Fruit fly (Drosophila melanogaster) whole organism, embryonic: ENCODE results near the gene Eip93F.

Experiments used
- CG17612 ChIP-seq: fragments of 200-800 bp; sonication (Bioruptor generic); IDR thresholded peaks from 2 replicates; pipeline ENCODE4 v1.3.6; 2022; ENCODE audit warnings: missing biosample characterization, missing genetic modification characterization
- Ets97D ChIP-seq: fragments of 200-800 bp; sonication (Bioruptor generic); optimal IDR thresholded peaks from 3 replicates; lab custom pipeline; 2016; ENCODE audit warnings: missing biosample characterization, missing genetic modification characterization
- Gsc ChIP-seq: fragments of 200-800 bp; sonication (Bioruptor generic); IDR thresholded peaks from 2 replicates; pipeline ENCODE4 v1.3.6; 2022; ENCODE audit warnings: missing biosample characterization, missing genetic modification characterization
- ash1 ChIP-seq: fragments of 200-800 bp; sonication (Bioruptor generic); optimal IDR thresholded peaks from 2 replicates; lab custom pipeline; 2018; ENCODE audit warnings: missing biosample characterization, mild to moderate bottlenecking, missing genetic modification characterization
- sim ChIP-seq: fragments of 200-800 bp; sonication (Bioruptor generic); IDR thresholded peaks from 2 replicates; pipeline ENCODE4 v1.3.6; 2022; ENCODE audit warnings: missing biosample characterization, missing genetic modification characterization
- tna ChIP-seq: fragments of 200-800 bp; sonication (Bioruptor generic); IDR thresholded peaks from 2 replicates; pipeline ENCODE4 v1.3.6; 2022; ENCODE audit warnings: missing biosample characterization, missing genetic modification characterization; ENCODE audit not compliant: partially characterized antibody

dm6 chr3R:21979386-21979785 lies 30.5 kb downstream of the Eip93F start:
- TF ChIP-seq CG17612 (GFP tag; lab: Robert Waterston, UW) (no peak), sim (GFP tag; lab: Robert Waterston, UW) (no peak), Gsc (GFP tag; lab: Robert Waterston, UW) (no peak), ash1 (no peak), tna (no peak), Ets97D (GFP tag; lab: Kevin White, UChicago) (no peak)
